Worm (Caenorhabditis elegans): ENCODE measurements around the gene C06G3.3.

The C06G3.3 gene

ce11 chrIV:7062697-7063096 is 26.8 kb downstream of the C06G3.3 start:
- TF ChIP-seq nhr-237 (tag; optimal IDR thresholded peaks at IDR 0.05) = no peak
- no peak for TF ChIP-seq snpc-4 (tag; optimal IDR thresholded peaks at IDR 0.05)
- TF ChIP-seq mef-2 (tag; optimal IDR thresholded peaks at IDR 0.05) = no peak
- no peak for TF ChIP-seq lir-3 (tag; optimal IDR thresholded peaks at IDR 0.05; ENCODE audit: poor library complexity)
- TF ChIP-seq ztf-11 (tag; optimal IDR thresholded peaks at IDR 0.05) = no peak
- no peak for TF ChIP-seq unc-30 (tag; optimal IDR thresholded peaks at IDR 0.05)
- no peak for TF ChIP-seq sup-37 (GFP tag; optimal IDR thresholded peaks at IDR 0.05)
- TF ChIP-seq fos-1 (tag; optimal IDR thresholded peaks at IDR 0.05) = no peak
- no peak for TF ChIP-seq hlh-4 (tag; optimal IDR thresholded peaks at IDR 0.05)
- TF ChIP-seq hpl-2 (GFP tag; optimal IDR thresholded peaks at IDR 0.05) = no peak
- no peak for TF ChIP-seq fkh-10 (GFP tag; optimal IDR thresholded peaks at IDR 0.05)
- TF ChIP-seq ceh-88 (GFP tag; IDR thresholded peaks at IDR 0.05) = no peak
- no peak for TF ChIP-seq mab-9 (GFP tag; IDR thresholded peaks at IDR 0.05)
- no peak for TF ChIP-seq swsn-7 (tag; optimal IDR thresholded peaks at IDR 0.05)
- TF ChIP-seq vab-15 (tag; optimal IDR thresholded peaks at IDR 0.05) = no peak

ce11 chrIV:7065022-7065421 is 29.1 kb downstream of the C06G3.3 start, which contains the start of gene Y43B11AL.1:
Gene Y43B11AL.1 (plus strand): TSS chrIV:7065322.
- TF ChIP-seq sup-37 (GFP tag; optimal IDR thresholded peaks at IDR 0.05) (no peak), hpl-2 (GFP tag; optimal IDR thresholded peaks at IDR 0.05) (no peak), grh-1 (GFP tag; IDR thresholded peaks at IDR 0.05) (no peak), lin-14 (GFP tag; optimal IDR thresholded peaks at IDR 0.05) (no peak), unc-130 (tag; optimal IDR thresholded peaks at IDR 0.05) (no peak), ces-1 (GFP tag; optimal IDR thresholded peaks at IDR 0.05) (no peak), dsc-1 (tag; optimal IDR thresholded peaks at IDR 0.05) (no peak), lir-3 (tag; optimal IDR thresholded peaks at IDR 0.05; ENCODE audit: poor library complexity) (no peak), F16B12.6 (tag; optimal IDR thresholded peaks at IDR 0.05) (no peak), jun-1 (tag; optimal IDR thresholded peaks at IDR 0.05) (no peak), ceh-63 (GFP tag; optimal IDR thresholded peaks at IDR 0.05) (no peak), skn-1 (tag; optimal IDR thresholded peaks at IDR 0.05) (no peak)

ce11 chrIV:7067446-7067845 is 31.5 kb downstream of the C06G3.3 start:
- TF ChIP-seq fos-1 (tag; optimal IDR thresholded peaks at IDR 0.05) (no peak), ceh-90 (tag; optimal IDR thresholded peaks at IDR 0.05) (no peak), C16A3.4 (tag; optimal IDR thresholded peaks at IDR 0.05) (no peak), unc-98 (GFP tag; IDR thresholded peaks at IDR 0.05) (no peak), ceh-8 (GFP tag; optimal IDR thresholded peaks at IDR 0.05) (no peak), nhr-12 (tag; optimal IDR thresholded peaks at IDR 0.05) (no peak), C04F5.9 (tag; optimal IDR thresholded peaks at IDR 0.05) (no peak), hlh-17 (GFP tag; optimal IDR thresholded peaks at IDR 0.05; ENCODE audit: borderline replicate concordance) (no peak), nhr-90 (tag; optimal IDR thresholded peaks at IDR 0.05; ENCODE audit: poor library complexity) (no peak), mdl-1 (tag; optimal IDR thresholded peaks at IDR 0.05) (no peak), nhr-19 (GFP tag; conservative IDR thresholded peaks at IDR 0.05) (no peak), zag-1 (tag; optimal IDR thresholded peaks at IDR 0.05) (no peak), pag-3 (tag; optimal IDR thresholded peaks at IDR 0.05; ENCODE audit: borderline replicate concordance, insufficient read depth) (no peak), lsy-2 (tag; optimal IDR thresholded peaks at IDR 0.05) (no peak), dpl-1 (GFP tag; optimal IDR thresholded peaks at IDR 0.05) (no peak), unc-130 (tag; optimal IDR thresholded peaks at IDR 0.05) (no peak), nhr-76 (tag; optimal IDR thresholded peaks at IDR 0.05) (no peak), snu-23 (GFP tag; optimal IDR thresholded peaks at IDR 0.05) (no peak), elt-3 (tag; optimal IDR thresholded peaks at IDR 0.05) (no peak)

Data from whole organism, L1 larva.